ENCODE assay signal across 6 fruit fly cellular contexts in the genomic region with DNA sequence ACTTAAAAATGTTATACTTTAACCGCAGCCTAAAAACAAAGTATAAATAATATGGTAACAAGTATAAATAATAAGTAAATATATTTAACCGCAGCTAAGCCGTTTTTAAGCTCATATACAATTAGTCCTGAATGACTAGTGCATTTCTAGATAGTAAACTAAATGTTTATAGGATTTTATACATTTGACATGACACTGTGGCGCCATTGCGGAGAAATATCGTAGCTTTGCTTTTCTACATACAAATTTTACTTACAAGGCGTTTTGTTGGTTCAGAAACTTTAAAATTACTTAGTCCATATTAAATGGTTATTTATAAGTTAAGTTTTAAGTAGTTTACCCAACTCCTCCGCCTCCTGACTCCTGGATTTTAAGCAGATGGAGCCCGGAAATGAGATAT.
TF ChIP-seq lines count a peak whose summit lies in the region.

No protein-coding gene starts in this region.

- peak; percentile 78 to 91 for TF ChIP-seq CTCF in S2 (optimal IDR thresholded peaks at IDR 0.05; lab: Kevin White, UChicago)
- peak; percentile 96 for TF ChIP-seq CTCF in whole organism, embryonic (GFP tag; optimal IDR thresholded peaks at IDR 0.05; lab: Kevin White, UChicago)

TF ChIP-seq in whole organism, adult, 20 proteins besides CTCF, POLR2A, EP300 and RAD21 (continues in another document):
- no peak for TF ChIP-seq CG14711 (tag; optimal IDR thresholded peaks at IDR 0.05; lab: Kevin White, UChicago)
- no peak for TF ChIP-seq Clk (GFP tag; optimal IDR thresholded peaks at IDR 0.05; lab: Kevin White, UChicago)
- peak; percentile 29 for TF ChIP-seq ovo (GFP tag; optimal IDR thresholded peaks at IDR 0.05; lab: Kevin White, UChicago)
- no peak for TF ChIP-seq tj (GFP tag; optimal IDR thresholded peaks at IDR 0.05; lab: Kevin White, UChicago)
- TF ChIP-seq CG1620 (GFP tag; optimal IDR thresholded peaks at IDR 0.05; lab: Kevin White, UChicago), result no peak
- peak; percentile 30 for TF ChIP-seq CG7101 (tag; optimal IDR thresholded peaks at IDR 0.05; lab: Kevin White, UChicago)
- no peak for TF ChIP-seq CG33017 (tag; optimal IDR thresholded peaks at IDR 0.05; lab: Kevin White, UChicago)
- TF ChIP-seq Mnt (GFP tag; optimal IDR thresholded peaks at IDR 0.05; lab: Kevin White, UChicago), result no peak
- peak; percentile 3 for TF ChIP-seq Crg-1 (GFP tag; optimal IDR thresholded peaks at IDR 0.05; lab: Kevin White, UChicago)
- no peak for TF ChIP-seq cic (GFP tag; optimal IDR thresholded peaks at IDR 0.05; lab: Kevin White, UChicago)
- TF ChIP-seq bab1 (GFP tag; optimal IDR thresholded peaks at IDR 0.05; lab: Kevin White, UChicago), result no peak
- TF ChIP-seq Hr96 (GFP tag; optimal IDR thresholded peaks at IDR 0.05; lab: Kevin White, UChicago), result no peak
- no peak for TF ChIP-seq CG11617 (GFP tag; optimal IDR thresholded peaks at IDR 0.05; lab: Kevin White, UChicago)
- TF ChIP-seq toe (GFP tag; optimal IDR thresholded peaks at IDR 0.05; lab: Kevin White, UChicago), result peak; percentile 4
- no peak for TF ChIP-seq kay (GFP tag; lab: Kevin White, UChicago; ENCODE audit: borderline replicate concordance)
- no peak for TF ChIP-seq CG12768 (GFP tag; optimal IDR thresholded peaks at IDR 0.05; lab: Kevin White, UChicago)
- no peak for TF ChIP-seq pad (GFP tag; optimal IDR thresholded peaks at IDR 0.05; lab: Kevin White, UChicago)
- TF ChIP-seq cnc (optimal IDR thresholded peaks at IDR 0.05; lab: Kevin White, UChicago), result no peak

TF ChIP-seq in whole organism, embryonic, 481 proteins besides CTCF, POLR2A, EP300 and RAD21 (continues in another document):
- TF ChIP-seq rib (GFP tag; IDR thresholded peaks at IDR 0.05; lab: Robert Waterston, UW) (0 out of 2 replicates have a peak, but pooled peaks have one; percentile 48), CG1603 (tag; optimal IDR thresholded peaks at IDR 0.05; lab: Kevin White, UChicago) (peak; percentile 4), chif (GFP tag; optimal IDR thresholded peaks at IDR 0.05; lab: Kevin White, UChicago) (no peak), Doc2 (GFP tag; IDR thresholded peaks at IDR 0.05; lab: Robert Waterston, UW) (no peak), CG12744 (GFP tag; optimal IDR thresholded peaks at IDR 0.05; lab: Kevin White, UChicago) (no peak), row (GFP tag; IDR thresholded peaks at IDR 0.05; lab: Robert Waterston, UW) (no peak), psq (GFP tag; optimal IDR thresholded peaks at IDR 0.05; lab: Kevin White, UChicago) (no peak), CG14667 (GFP tag; IDR thresholded peaks at IDR 0.05; lab: Robert Waterston, UW) (no peak), CG6654 (GFP tag; optimal IDR thresholded peaks at IDR 0.05; lab: Kevin White, UChicago) (no peak), CHES-1-like (GFP tag; optimal IDR thresholded peaks at IDR 0.05; lab: Kevin White, UChicago) (no peak), Scr (GFP tag; IDR thresholded peaks at IDR 0.05; lab: Robert Waterston, UW; ENCODE audit: partially characterized antibody) (no peak), stc (GFP tag; IDR thresholded peaks at IDR 0.05; lab: Robert Waterston, UW) (no peak), slbo (GFP tag; IDR thresholded peaks at IDR 0.05; lab: Robert Waterston, UW) (peak; percentile 64), slou (GFP tag; optimal IDR thresholded peaks at IDR 0.05; lab: Kevin White, UChicago) (no peak), CG10462 (GFP tag; optimal IDR thresholded peaks at IDR 0.05; lab: Kevin White, UChicago) (no peak), fru (optimal IDR thresholded peaks at IDR 0.05; lab: Kevin White, UChicago) (no peak), cato (GFP tag; optimal IDR thresholded peaks at IDR 0.05; lab: Kevin White, UChicago; ENCODE audit: borderline replicate concordance) (no peak), HmgD (GFP tag; optimal IDR thresholded peaks at IDR 0.05; lab: Kevin White, UChicago) (no peak)

TF ChIP-seq in whole organism, prepupa, 60 proteins besides CTCF, POLR2A, EP300 and RAD21:
- no peak for TF ChIP-seq CG8632 (GFP tag; optimal IDR thresholded peaks at IDR 0.05; lab: Kevin White, UChicago)
- TF ChIP-seq Hr4 (GFP tag; optimal IDR thresholded peaks at IDR 0.05; lab: Kevin White, UChicago), result peak; percentile 26
- no peak for TF ChIP-seq eg (GFP tag; IDR thresholded peaks at IDR 0.05; lab: Robert Waterston, UW)
- no peak for TF ChIP-seq Sox102F (GFP tag; optimal IDR thresholded peaks at IDR 0.05; lab: Kevin White, UChicago)
- no peak for TF ChIP-seq Blimp-1 (GFP tag; optimal IDR thresholded peaks at IDR 0.05; lab: Kevin White, UChicago)
- TF ChIP-seq fkh (GFP tag; optimal IDR thresholded peaks at IDR 0.05; lab: Kevin White, UChicago), result no peak
- TF ChIP-seq CG10631 (GFP tag; optimal IDR thresholded peaks at IDR 0.05; lab: Kevin White, UChicago), result peak; percentile 22
- TF ChIP-seq esn (GFP tag; optimal IDR thresholded peaks at IDR 0.05; lab: Kevin White, UChicago), result peak; percentile 11
- TF ChIP-seq svp (GFP tag; lab: Kevin White, UChicago), result no peak
- TF ChIP-seq Met (GFP tag; optimal IDR thresholded peaks at IDR 0.05; lab: Kevin White, UChicago), result peak; percentile 9
- peak; percentile 39 for TF ChIP-seq Hr39 (GFP tag; optimal IDR thresholded peaks at IDR 0.05; lab: Kevin White, UChicago)
- TF ChIP-seq Eip93F (GFP tag; optimal IDR thresholded peaks at IDR 0.05; lab: Kevin White, UChicago), result no peak
- TF ChIP-seq CG31627 (GFP tag; optimal IDR thresholded peaks at IDR 0.05; lab: Kevin White, UChicago), result peak; percentile 32
- TF ChIP-seq Eip78C (GFP tag; lab: Kevin White, UChicago), result peak; percentile 78

TF ChIP-seq in whole organism, pupa, 21 proteins besides CTCF, POLR2A, EP300 and RAD21:
- TF ChIP-seq CG12605 (GFP tag; IDR thresholded peaks at IDR 0.05; lab: Robert Waterston, UW), result no peak
- TF ChIP-seq CG4496 (GFP tag; IDR thresholded peaks at IDR 0.05; lab: Robert Waterston, UW), result no peak
- no peak for TF ChIP-seq CG32121 (GFP tag; IDR thresholded peaks at IDR 0.05; lab: Robert Waterston, UW)
- no peak for TF ChIP-seq CG13204 (GFP tag; optimal IDR thresholded peaks at IDR 0.05; lab: Kevin White, UChicago)
- TF ChIP-seq CG8159 (tag; optimal IDR thresholded peaks at IDR 0.05; lab: Kevin White, UChicago), result peak; percentile 30
- TF ChIP-seq D1 (tag; optimal IDR thresholded peaks at IDR 0.05; lab: Kevin White, UChicago), result peak; percentile 19
- no peak for TF ChIP-seq Pif1B (GFP tag; optimal IDR thresholded peaks at IDR 0.05; lab: Kevin White, UChicago)

TF ChIP-seq in whole organism, wandering third instar larva, 38 proteins besides CTCF, POLR2A, EP300 and RAD21:
- peak; percentile 12 for TF ChIP-seq HLH106 (tag; optimal IDR thresholded peaks at IDR 0.05; lab: Kevin White, UChicago)
- TF ChIP-seq dsf (GFP tag; optimal IDR thresholded peaks at IDR 0.05; lab: Kevin White, UChicago; ENCODE audit: borderline replicate concordance), result no peak
- no peak for TF ChIP-seq Dif (GFP tag; optimal IDR thresholded peaks at IDR 0.05; lab: Kevin White, UChicago; ENCODE audit: partially characterized antibody)
- TF ChIP-seq tai (GFP tag; optimal IDR thresholded peaks at IDR 0.05; lab: Kevin White, UChicago), result no peak
- TF ChIP-seq Vsx2 (GFP tag; optimal IDR thresholded peaks at IDR 0.05; lab: Kevin White, UChicago; ENCODE audit: partially characterized antibody), result no peak
- TF ChIP-seq fru (GFP tag; optimal IDR thresholded peaks at IDR 0.05; lab: Kevin White, UChicago), result peak; percentile 16
- peak in 1 of 2 experiments; percentile 44 for TF ChIP-seq foxo (GFP tag; optimal IDR thresholded peaks at IDR 0.05; lab: Kevin White, UChicago)
